Worm (Caenorhabditis elegans) whole organism, dauer: Measurements from ENCODE around the gene R12B2.2.

Experiments used
- unc-62 ChIP-seq: sonication (generic microtip); optimal IDR thresholded peaks from 2 replicates; lab custom pipeline; 2017; ENCODE audit warnings: missing biosample characterization, missing genetic modification reagents, missing genetic modification characterization

R12B2.2 gene

ce11 chrIII:5838159-5839046 is 31.6 kb downstream of the R12B2.2 start:
- no peak for TF ChIP-seq unc-62

DNA sequence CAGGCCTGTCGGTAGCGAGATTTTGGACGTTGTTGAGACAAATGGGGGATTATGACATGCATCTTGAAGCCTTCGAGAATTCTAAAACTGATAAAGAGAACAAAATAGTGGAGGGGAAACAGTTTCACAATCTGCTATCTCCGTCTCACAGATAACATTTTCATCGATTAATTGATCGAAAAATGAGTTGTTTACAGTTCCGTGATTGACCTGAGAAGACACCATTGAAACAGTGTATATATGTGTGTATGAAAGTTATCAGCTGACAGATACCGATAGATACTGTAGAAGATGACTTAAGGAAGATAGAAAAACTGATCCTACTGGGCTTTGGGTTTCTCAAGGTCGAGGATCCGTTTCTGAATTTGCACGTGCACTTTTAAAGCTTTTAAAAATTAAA is 32.3 kb downstream of the R12B2.2 start:
- TF ChIP-seq unc-62, result no peak

ce11 chrIII:5839598-5839997 is 32.8 kb downstream of the R12B2.2 start:
- TF ChIP-seq unc-62, result no peak

ce11 chrIII:5840277-5840676 is 33.5 kb downstream of the R12B2.2 start:
- TF ChIP-seq unc-62, result no peak

ce11 chrIII:5840815-5841573 is 34.2 kb downstream of the R12B2.2 start:
- TF ChIP-seq unc-62, result no peak

- TF ChIP-seq unc-62, result no peak
These were observed 34.9 kb downstream of the R12B2.2 start for ce11 chrIII:5841676-5842075.

DNA sequence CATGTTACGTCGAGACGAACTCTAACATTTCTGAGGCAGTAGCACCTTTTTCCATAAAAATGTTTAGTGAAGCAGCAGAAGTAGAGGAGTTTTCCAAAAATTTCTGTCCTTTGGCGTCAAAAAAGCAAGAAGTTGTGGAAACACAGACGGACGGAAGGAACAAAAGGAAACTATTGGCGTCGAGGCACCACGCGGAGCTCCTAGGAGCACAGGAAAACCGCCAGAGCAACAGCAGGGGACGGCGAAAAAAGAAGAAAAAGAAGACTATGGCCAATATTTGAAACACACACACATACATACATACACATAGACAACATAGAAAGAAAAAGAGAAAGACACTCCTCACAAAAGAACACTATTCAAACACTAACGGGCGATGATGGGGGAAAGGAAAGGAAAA is 36.1 kb downstream of the R12B2.2 start:
- no peak for TF ChIP-seq unc-62

- no peak for TF ChIP-seq unc-62
These were observed 36.8 kb downstream of the R12B2.2 start for ce11 chrIII:5843662-5844061.

DNA sequence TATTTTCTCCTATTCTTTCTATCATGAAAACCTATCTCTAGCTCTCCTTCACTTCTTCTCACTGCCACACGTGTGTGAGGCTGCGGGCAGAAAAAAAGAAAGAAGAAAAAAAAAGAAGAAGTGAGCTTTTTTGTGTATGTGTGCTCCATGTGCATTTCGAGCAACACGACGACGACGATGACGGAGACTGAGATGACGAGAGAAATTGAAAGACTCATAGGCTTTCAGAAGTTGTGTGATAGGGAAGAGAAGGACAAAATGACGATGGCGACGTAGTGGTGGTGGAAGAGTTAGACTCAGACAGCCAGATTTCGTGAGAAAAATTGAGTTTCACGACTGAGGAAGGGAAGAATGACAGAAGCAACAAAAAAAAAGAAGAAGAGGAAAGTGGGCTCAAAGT is 38.7 kb downstream of the R12B2.2 start:
- no peak for TF ChIP-seq unc-62

ce11 chrIII:5846412-5846811 is 39.6 kb downstream of the R12B2.2 start:
- no peak for TF ChIP-seq unc-62

ce11 chrIII:5853240-5853639 is 46.4 kb downstream of the R12B2.2 start, which contains the start of gene ddx-23:
Gene ddx-23, minus strand, starts transcription at chrIII:5853269.
- TF ChIP-seq unc-62, result no peak

DNA sequence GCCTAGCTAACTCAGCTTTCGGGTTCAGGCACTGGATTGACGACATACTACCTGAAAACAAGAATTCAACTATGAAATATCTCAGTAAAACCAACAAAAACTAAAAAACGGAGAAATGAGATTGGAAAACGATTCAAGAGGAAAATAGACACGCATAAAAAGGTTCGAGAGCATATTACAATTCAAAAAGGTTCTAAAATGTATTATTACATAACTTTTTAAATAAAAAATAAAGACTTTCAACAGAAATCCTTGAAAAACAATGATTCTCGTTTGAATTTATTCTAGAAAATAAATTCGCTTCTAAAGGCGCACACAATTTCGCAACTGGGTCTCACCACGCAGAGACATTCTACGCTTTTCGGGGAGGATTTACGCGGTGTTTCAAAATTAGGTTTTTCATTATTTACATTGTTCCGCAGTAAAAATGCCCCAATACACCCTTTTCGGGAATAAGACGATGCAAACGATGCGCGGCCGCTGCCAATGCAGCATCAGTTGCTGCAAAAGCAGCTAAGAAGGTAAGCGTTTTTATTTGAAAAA is 48.9 kb downstream of the R12B2.2 start, which contains the start of the genes cct-6 and alh-9:
Gene cct-6, minus strand, starts transcription at position 51 of the 543 bp plus-strand sequence.
Gene alh-9, plus strand, starts transcription at position 382 of the 543 bp plus-strand sequence.
- TF ChIP-seq unc-62, result no peak
